Worm (Caenorhabditis elegans): Measurements from ENCODE around the gene F16G10.7.

Gene F16G10.7

DNA sequence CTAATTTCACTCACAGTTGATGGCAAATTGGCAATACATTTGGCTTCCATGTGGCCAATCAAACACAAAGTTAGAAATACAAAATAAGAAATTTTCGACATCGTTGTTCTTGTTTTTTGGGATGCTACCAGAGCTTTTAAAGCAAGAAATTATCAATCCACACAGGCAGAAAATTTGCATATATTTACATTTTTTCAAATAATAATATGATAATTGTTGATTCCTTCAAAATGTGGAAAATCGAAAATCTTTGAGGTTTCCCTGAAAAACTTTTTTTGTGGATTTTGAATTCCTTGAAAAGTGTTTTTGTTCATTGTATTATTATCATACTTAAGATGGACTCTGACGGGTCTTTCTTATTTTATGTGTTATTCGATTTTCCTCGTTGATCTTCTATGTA lies 10.8 kb upstream of the F16G10.7 start, which contains the start of gene F16G10.10:
Gene F16G10.10 (minus strand): TSS at position 101 of the 400 bp plus-strand sequence.
- TF ChIP-seq egl-27 (tag; optimal IDR thresholded peaks at IDR 0.05) (no peak), sma-3 (GFP tag; optimal IDR thresholded peaks at IDR 0.05) (no peak), nhr-237 (tag; optimal IDR thresholded peaks at IDR 0.05) (no peak), blmp-1 (tag; optimal IDR thresholded peaks at IDR 0.05; ENCODE audit: insufficient read depth) (no peak), lin-13 (GFP tag; optimal IDR thresholded peaks at IDR 0.05) (no peak), Y55F3AM.14 (GFP tag; optimal IDR thresholded peaks at IDR 0.05) (no peak), mbf-1 (tag; optimal IDR thresholded peaks at IDR 0.05) (no peak), C34F6.9 (tag; optimal IDR thresholded peaks at IDR 0.05) (no peak), unc-55 (GFP tag; optimal IDR thresholded peaks at IDR 0.05) (no peak), sma-9 (GFP tag; optimal IDR thresholded peaks at IDR 0.05) (no peak), sma-9 (tag; optimal IDR thresholded peaks at IDR 0.05) (no peak), dmd-4 (tag; optimal IDR thresholded peaks at IDR 0.05) (no peak), nhr-21 (tag; optimal IDR thresholded peaks at IDR 0.05) (no peak), mdl-1 (tag; optimal IDR thresholded peaks at IDR 0.05) (no peak), alr-1 (tag; optimal IDR thresholded peaks at IDR 0.05) (no peak), nhr-23 (tag; optimal IDR thresholded peaks at IDR 0.05) (no peak), F13H6.1 (tag; optimal IDR thresholded peaks at IDR 0.05) (no peak), nhr-6 (tag; optimal IDR thresholded peaks at IDR 0.05) (no peak), aly-2 (tag; optimal IDR thresholded peaks at IDR 0.05) (no peak), nhr-129 (tag; optimal IDR thresholded peaks at IDR 0.05) (no peak), elt-1 (tag; optimal IDR thresholded peaks at IDR 0.05) (no peak)

DNA sequence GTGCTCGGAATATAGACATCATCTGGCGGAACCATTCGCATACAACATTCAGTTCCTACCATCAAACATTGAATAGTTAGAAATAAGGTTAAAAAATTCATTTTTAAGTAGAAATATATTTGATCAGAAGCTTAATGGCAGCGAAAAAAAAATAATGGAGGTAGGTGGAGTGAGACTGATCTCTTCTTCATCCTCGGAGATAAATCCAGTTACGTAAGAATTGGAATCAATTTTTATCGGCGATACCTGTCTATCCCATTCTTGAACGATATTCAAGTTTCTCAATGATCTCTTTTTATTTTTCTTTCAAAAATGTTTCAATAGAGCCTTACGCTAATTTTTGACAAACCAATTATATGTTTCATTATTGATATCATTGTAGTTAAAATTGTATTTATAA lies 5.4 kb upstream of the F16G10.7 start, which contains the start of gene F16G10.9:
Gene F16G10.9 (minus strand): TSS at position 101 of the 400 bp plus-strand sequence.
- TF ChIP-seq unc-62 (GFP tag; optimal IDR thresholded peaks at IDR 0.05): no peak
- TF ChIP-seq mab-5 (tag; optimal IDR thresholded peaks at IDR 0.05): no peak
- TF ChIP-seq F13H6.1 (tag; optimal IDR thresholded peaks at IDR 0.05): no peak
- no peak for TF ChIP-seq gmeb-1 (tag; optimal IDR thresholded peaks at IDR 0.05)
- no peak for TF ChIP-seq peb-1 (tag; optimal IDR thresholded peaks at IDR 0.05)
- TF ChIP-seq unc-39 (tag; optimal IDR thresholded peaks at IDR 0.05): no peak
- no peak for TF ChIP-seq nhr-10 (tag; optimal IDR thresholded peaks at IDR 0.05)
- no peak for TF ChIP-seq mbf-1 (tag; optimal IDR thresholded peaks at IDR 0.05)
- TF ChIP-seq egl-27 (tag; optimal IDR thresholded peaks at IDR 0.05): no peak
- no peak for TF ChIP-seq ztf-11 (tag; optimal IDR thresholded peaks at IDR 0.05)
- TF ChIP-seq unc-55 (GFP tag; optimal IDR thresholded peaks at IDR 0.05): no peak
- TF ChIP-seq nhr-77 (tag; optimal IDR thresholded peaks at IDR 0.05): no peak
- TF ChIP-seq ztf-4 (tag; optimal IDR thresholded peaks at IDR 0.05): no peak
- no peak for TF ChIP-seq skn-1 (tag; optimal IDR thresholded peaks at IDR 0.05)
- no peak for TF ChIP-seq snpc-4 (tag; optimal IDR thresholded peaks at IDR 0.05)
- no peak for TF ChIP-seq zag-1 (tag; optimal IDR thresholded peaks at IDR 0.05)
- TF ChIP-seq blmp-1 (tag; optimal IDR thresholded peaks at IDR 0.05; ENCODE audit: insufficient read depth): no peak
- no peak for TF ChIP-seq nhr-11 (tag; optimal IDR thresholded peaks at IDR 0.05)
- TF ChIP-seq Y55F3AM.14 (GFP tag; optimal IDR thresholded peaks at IDR 0.05): no peak

- TF ChIP-seq nhr-10 (tag; optimal IDR thresholded peaks at IDR 0.05): no peak
- TF ChIP-seq sma-3 (GFP tag; optimal IDR thresholded peaks at IDR 0.05): no peak
- TF ChIP-seq ZK546.5 (tag; optimal IDR thresholded peaks at IDR 0.05): no peak
- TF ChIP-seq Y55F3AM.14 (GFP tag; optimal IDR thresholded peaks at IDR 0.05): no peak
- no peak for TF ChIP-seq mbf-1 (tag; optimal IDR thresholded peaks at IDR 0.05)
- TF ChIP-seq nhr-77 (tag; optimal IDR thresholded peaks at IDR 0.05): no peak
- TF ChIP-seq lsy-2 (tag; optimal IDR thresholded peaks at IDR 0.05): no peak
- no peak for TF ChIP-seq ztf-11 (tag; optimal IDR thresholded peaks at IDR 0.05)
- no peak for TF ChIP-seq dmd-4 (tag; optimal IDR thresholded peaks at IDR 0.05)
- no peak for TF ChIP-seq lin-11 (tag; optimal IDR thresholded peaks at IDR 0.05)
These were observed 3.3 kb upstream of the F16G10.7 start, which contains the start of gene F16G10.8 for ce11 chrII:2383334-2383733. F16G10.8 (minus strand) TSS chrII:2383434.

DNA sequence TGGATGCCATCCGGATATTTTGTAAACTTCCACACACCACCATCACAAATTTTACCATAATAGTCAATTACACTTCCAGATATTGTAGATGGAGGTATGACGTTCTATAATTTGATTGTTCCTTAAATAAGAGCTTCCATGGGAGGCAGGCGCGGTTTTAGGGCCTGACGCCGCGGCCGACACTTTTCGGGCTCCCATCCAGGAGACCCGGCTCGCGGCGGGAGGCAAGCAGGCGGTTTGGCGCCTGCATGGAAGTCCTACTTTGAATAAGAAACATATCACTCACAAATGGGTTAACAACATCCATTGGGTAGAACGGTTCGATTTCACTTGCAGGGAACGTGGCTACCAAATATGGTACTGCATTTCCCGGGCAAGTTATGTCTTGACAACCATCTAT lies 401 bp downstream of the F16G10.7 start:
- TF ChIP-seq sma-9 (GFP tag; optimal IDR thresholded peaks at IDR 0.05) (no peak), sma-9 (tag; optimal IDR thresholded peaks at IDR 0.05) (no peak), sma-3 (GFP tag; optimal IDR thresholded peaks at IDR 0.05) (no peak), Y55F3AM.14 (GFP tag; optimal IDR thresholded peaks at IDR 0.05) (no peak), egl-27 (tag; optimal IDR thresholded peaks at IDR 0.05) (no peak), fos-1 (tag; optimal IDR thresholded peaks at IDR 0.05) (no peak), mab-5 (tag; optimal IDR thresholded peaks at IDR 0.05) (no peak), mdl-1 (tag; optimal IDR thresholded peaks at IDR 0.05) (no peak), skn-1 (tag; optimal IDR thresholded peaks at IDR 0.05) (no peak), unc-62 (GFP tag; optimal IDR thresholded peaks at IDR 0.05) (no peak), nhr-11 (tag; optimal IDR thresholded peaks at IDR 0.05) (no peak), C34F6.9 (tag; optimal IDR thresholded peaks at IDR 0.05) (no peak), nhr-129 (tag; optimal IDR thresholded peaks at IDR 0.05) (no peak), nhr-237 (tag; optimal IDR thresholded peaks at IDR 0.05) (no peak)

Measured in whole organism, L2 larva.